Fruit fly (Drosophila melanogaster) whole organism, pupa: ENCODE data around the gene Surf6.

ENCODE experiments used
- CG34367 ChIP-seq: fragments of 200-800 bp; sonication (Bioruptor generic); optimal IDR thresholded peaks from 2 replicates; lab custom pipeline; 2018; ENCODE audit warnings: missing biosample characterization, mild to moderate bottlenecking, missing genetic modification characterization
- CG8301 ChIP-seq: fragments of 200-800 bp; sonication (Bioruptor generic); optimal IDR thresholded peaks from 2 replicates; lab custom pipeline; 2018; ENCODE audit warnings: missing biosample characterization, mild to moderate bottlenecking, missing genetic modification characterization
- Pif1A ChIP-seq: fragments of 200-800 bp; sonication (Bioruptor generic); optimal IDR thresholded peaks from 3 replicates; lab custom pipeline; 2016; ENCODE audit warnings: missing biosample characterization, missing genetic modification characterization
- fd96Ca ChIP-seq: fragments of 200-800 bp; sonication (Bioruptor generic); IDR thresholded peaks from 3 replicates; pipeline ENCODE4 v1.3.6; 2022; ENCODE audit warnings: missing biosample characterization, missing genetic modification characterization

DNA sequence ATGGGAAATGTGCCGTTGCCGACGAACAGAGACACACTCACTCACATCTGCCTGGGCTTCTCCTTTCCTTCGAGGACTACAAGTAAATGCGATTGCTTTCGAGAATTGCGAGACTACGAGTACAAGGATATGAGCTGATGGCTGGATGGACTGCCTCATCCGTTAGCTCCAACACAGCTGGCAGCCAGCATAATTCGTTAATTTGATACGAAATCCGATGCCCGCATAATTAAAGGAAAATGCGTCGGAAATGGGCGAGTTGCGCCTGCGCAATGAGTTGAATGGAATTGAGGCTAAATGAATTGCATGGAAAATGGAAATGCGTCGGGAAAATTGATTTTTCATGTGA lies 31.1 kb upstream of the Surf6 start:
- no peak for TF ChIP-seq Pif1A (GFP tag; lab: Kevin White, UChicago)
- TF ChIP-seq CG8301 (tag; lab: Kevin White, UChicago), result no peak
- no peak for TF ChIP-seq CG34367 (tag; lab: Kevin White, UChicago)
- no peak for TF ChIP-seq fd96Ca
